Worm (Caenorhabditis elegans) whole organism, late embryonic: ENCODE results near the gene dhc-4.
A peak's percentile ranks its signal among the peaks of the same experiment; 100 is the strongest.

ENCODE experiments used
- C38D4.7 ChIP-seq: fragments of 200-800 bp; sonication (Bioruptor generic); optimal IDR thresholded peaks from 2 replicates; lab custom pipeline; 2018; ENCODE audit warnings: mild to moderate bottlenecking, missing genetic modification characterization, moderate library complexity, missing compliant biosample characterization
- F13H6.1 ChIP-seq: sonication (generic microtip); optimal IDR thresholded peaks from 2 replicates; lab custom pipeline; 2016; ENCODE audit warnings: missing genetic modification characterization, missing compliant biosample characterization
- K09A11.1 ChIP-seq: sonication (generic microtip); optimal IDR thresholded peaks from 2 replicates; lab custom pipeline; 2017; ENCODE audit warnings: antibody characterized with exemption, mild to moderate bottlenecking, missing genetic modification characterization, missing compliant biosample characterization; ENCODE audit not compliant: insufficient read depth
- T23F11.4 ChIP-seq: fragments of 200-800 bp; sonication (Bioruptor generic); optimal IDR thresholded peaks from 2 replicates; lab custom pipeline; 2018; ENCODE audit warnings: mild to moderate bottlenecking, missing genetic modification characterization, missing compliant biosample characterization
- Y22D7AL.16 ChIP-seq: sonication (generic microtip); optimal IDR thresholded peaks from 2 replicates; lab custom pipeline; 2016; ENCODE audit warnings: missing genetic modification characterization, missing compliant biosample characterization
- ahr-1 ChIP-seq: sonication (generic microtip); optimal IDR thresholded peaks from 2 replicates; lab custom pipeline; 2016; ENCODE audit warnings: missing genetic modification characterization, missing compliant biosample characterization
- ceh-19 ChIP-seq: fragments of 200-800 bp; sonication (Bioruptor generic); optimal IDR thresholded peaks from 2 replicates; lab custom pipeline; 2018; ENCODE audit warnings: mild to moderate bottlenecking, missing genetic modification characterization, missing compliant biosample characterization
- ceh-22 ChIP-seq: sonication (generic microtip); optimal IDR thresholded peaks from 2 replicates; lab custom pipeline; 2017; ENCODE audit warnings: missing biosample characterization, missing genetic modification characterization
- ceh-30 ChIP-seq: fragments of 150-350 bp; optimal IDR thresholded peaks from 2 replicates; lab custom pipeline; 2014; ENCODE audit warnings: missing biosample characterization, missing genetic modification characterization
- ceh-31 ChIP-seq: sonication (generic microtip); optimal IDR thresholded peaks from 2 replicates; lab custom pipeline; 2016; ENCODE audit warnings: missing genetic modification characterization, missing compliant biosample characterization
- ceh-34 ChIP-seq: sonication (generic microtip); optimal IDR thresholded peaks from 2 replicates; lab custom pipeline; 2016; ENCODE audit warnings: mild to moderate bottlenecking, missing genetic modification characterization, missing compliant biosample characterization
- ceh-45 ChIP-seq: fragments of 200-800 bp; sonication (Bioruptor generic); IDR thresholded peaks from 2 replicates; pipeline ENCODE4 v1.3.6; 2022; ENCODE audit warnings: missing genetic modification reagents, missing genetic modification characterization, missing compliant biosample characterization
- ceh-48 ChIP-seq: sonication (generic microtip); optimal IDR thresholded peaks from 2 replicates; lab custom pipeline; 2016; ENCODE audit warnings: missing genetic modification characterization, inconsistent platforms, missing compliant biosample characterization
- ceh-6 ChIP-seq: fragments of 200-800 bp; sonication (Bioruptor generic); optimal IDR thresholded peaks from 2 replicates; lab custom pipeline; 2018; ENCODE audit warnings: mild to moderate bottlenecking, missing genetic modification characterization, missing compliant biosample characterization
- ceh-9 ChIP-seq: sonication (generic microtip); optimal IDR thresholded peaks from 2 replicates; lab custom pipeline; 2016; ENCODE audit warnings: mild to moderate bottlenecking, missing genetic modification characterization, inconsistent platforms, missing compliant biosample characterization
- che-1 ChIP-seq: sonication (generic microtip); optimal IDR thresholded peaks from 2 replicates; lab custom pipeline; 2016; ENCODE audit warnings: mild to moderate bottlenecking, missing genetic modification characterization, missing compliant biosample characterization
- dve-1 ChIP-seq: sonication (generic microtip); optimal IDR thresholded peaks from 2 replicates; lab custom pipeline; 2017; ENCODE audit warnings: antibody characterized with exemption, mild to moderate bottlenecking, missing genetic modification characterization, missing compliant biosample characterization
- elt-2 ChIP-seq: sonication (generic microtip); optimal IDR thresholded peaks from 2 replicates; lab custom pipeline; 2016; ENCODE audit warnings: missing genetic modification reagents, missing genetic modification characterization, missing compliant biosample characterization
- eyg-1 ChIP-seq: sonication (generic microtip); optimal IDR thresholded peaks from 2 replicates; lab custom pipeline; 2016; ENCODE audit warnings: missing genotype, missing genetic modification characterization, missing compliant biosample characterization
- fax-1 ChIP-seq: sonication (generic microtip); optimal IDR thresholded peaks from 2 replicates; lab custom pipeline; 2016; ENCODE audit warnings: missing genotype, missing genetic modification characterization, missing compliant biosample characterization
- fkh-10 ChIP-seq: fragments of 150-350 bp; optimal IDR thresholded peaks from 2 replicates; lab custom pipeline; 2014; ENCODE audit warnings: missing biosample characterization, missing genetic modification reagents, missing genetic modification characterization
- fkh-6 ChIP-seq: sonication (generic microtip); optimal IDR thresholded peaks from 2 replicates; lab custom pipeline; 2016; ENCODE audit warnings: missing genetic modification characterization, missing compliant biosample characterization
- hlh-15 ChIP-seq: sonication (generic microtip); optimal IDR thresholded peaks from 2 replicates; lab custom pipeline; 2016; ENCODE audit warnings: missing genetic modification characterization, missing compliant biosample characterization
- hlh-6 ChIP-seq: sonication (generic microtip); optimal IDR thresholded peaks from 2 replicates; lab custom pipeline; 2016; ENCODE audit warnings: missing genotype, missing genetic modification characterization, missing compliant biosample characterization
- nfya-1 ChIP-seq: sonication (generic microtip); optimal IDR thresholded peaks from 2 replicates; lab custom pipeline; 2017; ENCODE audit warnings: missing genetic modification characterization, mild to moderate bottlenecking, missing compliant biosample characterization, antibody characterized with exemption, moderate library complexity
- nhr-232 ChIP-seq: sonication (generic microtip); optimal IDR thresholded peaks from 2 replicates; lab custom pipeline; 2016; ENCODE audit warnings: missing genetic modification characterization, missing compliant biosample characterization
- npax-4 ChIP-seq: sonication (generic microtip); optimal IDR thresholded peaks from 2 replicates; lab custom pipeline; 2016; ENCODE audit warnings: missing genetic modification characterization, missing compliant biosample characterization
- odd-2 ChIP-seq: sonication (generic microtip); optimal IDR thresholded peaks from 2 replicates; lab custom pipeline; 2017; ENCODE audit warnings: antibody characterized with exemption, mild to moderate bottlenecking, missing genetic modification characterization, missing compliant biosample characterization
- pax-1 ChIP-seq: fragments of 150-350 bp; optimal IDR thresholded peaks from 2 replicates; lab custom pipeline; 2014; ENCODE audit warnings: missing biosample characterization, missing genetic modification characterization
- pha-2 ChIP-seq: sonication (generic microtip); optimal IDR thresholded peaks from 2 replicates; lab custom pipeline; 2017; ENCODE audit warnings: mild to moderate bottlenecking, missing genetic modification characterization, missing compliant biosample characterization
- pha-4 ChIP-seq: fragments of 150-350 bp; optimal IDR thresholded peaks from 2 replicates; lab custom pipeline; 2018; ENCODE audit warnings: missing biosample characterization, missing genetic modification reagents, missing genetic modification characterization
- pqm-1 ChIP-seq: sonication (generic microtip); optimal IDR thresholded peaks from 2 replicates; lab custom pipeline; 2016; ENCODE audit warnings: missing genetic modification characterization, missing compliant biosample characterization
- ref-2 ChIP-seq: sonication (generic microtip); optimal IDR thresholded peaks from 2 replicates; lab custom pipeline; 2016; ENCODE audit warnings: missing genetic modification characterization, missing compliant biosample characterization
- rnt-1 ChIP-seq: sonication (generic microtip); optimal IDR thresholded peaks from 2 replicates; lab custom pipeline; 2016; ENCODE audit warnings: missing genetic modification characterization, missing compliant biosample characterization
- sdc-2 ChIP-seq: sonication (generic microtip); optimal IDR thresholded peaks from 2 replicates; lab custom pipeline; 2016; ENCODE audit warnings: missing genotype, missing genetic modification characterization, missing compliant biosample characterization
- syd-9 ChIP-seq: sonication (generic microtip); optimal IDR thresholded peaks from 2 replicates; lab custom pipeline; 2016; ENCODE audit warnings: mild to moderate bottlenecking, missing genetic modification characterization, moderate library complexity, missing compliant biosample characterization
- tbx-2 ChIP-seq: sonication (generic microtip); optimal IDR thresholded peaks from 2 replicates; lab custom pipeline; 2016; ENCODE audit warnings: missing genetic modification characterization, missing compliant biosample characterization
- tbx-7 ChIP-seq: sonication (generic microtip); optimal IDR thresholded peaks from 2 replicates; lab custom pipeline; 2016; ENCODE audit warnings: missing genotype, missing genetic modification characterization, missing compliant biosample characterization
- ttx-3 ChIP-seq: sonication (generic microtip); optimal IDR thresholded peaks from 2 replicates; lab custom pipeline; 2016; ENCODE audit warnings: missing genetic modification reagents, missing genetic modification characterization, missing compliant biosample characterization
- unc-42 ChIP-seq: sonication (generic microtip); optimal IDR thresholded peaks from 2 replicates; lab custom pipeline; 2016; ENCODE audit warnings: missing genotype, missing genetic modification characterization, missing compliant biosample characterization
- unc-55 ChIP-seq: sonication (generic microtip); optimal IDR thresholded peaks from 2 replicates; lab custom pipeline; 2017; ENCODE audit warnings: missing biosample characterization, missing genetic modification reagents, missing genetic modification characterization
- ztf-16 ChIP-seq: sonication (generic microtip); optimal IDR thresholded peaks from 2 replicates; lab custom pipeline; 2017; ENCODE audit warnings: missing genetic modification characterization, missing compliant biosample characterization

The dhc-4 gene

ce11 chrIII:11036132-11036531 lies 66.4 kb downstream of the dhc-4 start (continued):
- TF ChIP-seq ztf-16: no peak
- TF ChIP-seq npax-4 (tag; lab: Kevin White, UChicago): no peak
- TF ChIP-seq pax-1 (tag; lab: Kevin White, UChicago): peak; percentile 41
- no peak for TF ChIP-seq syd-9 (tag; lab: Kevin White, UChicago)
- no peak for TF ChIP-seq ttx-3 (tag; lab: Kevin White, UChicago)
- TF ChIP-seq ceh-48: no peak
- TF ChIP-seq pha-2 (tag; lab: Kevin White, UChicago): no peak
- no peak for TF ChIP-seq ceh-9 (tag; lab: Kevin White, UChicago)
- no peak for TF ChIP-seq hlh-15 (tag; lab: Kevin White, UChicago)
- no peak for TF ChIP-seq Y22D7AL.16 (tag; lab: Kevin White, UChicago)
- TF ChIP-seq odd-2 (tag; lab: Kevin White, UChicago): no peak
- TF ChIP-seq ceh-34 (tag; lab: Kevin White, UChicago): no peak
- no peak for TF ChIP-seq rnt-1
- TF ChIP-seq ref-2 (tag; lab: Kevin White, UChicago): no peak
- TF ChIP-seq ahr-1: no peak
- no peak for TF ChIP-seq fax-1 (tag; lab: Kevin White, UChicago)

ce11 chrIII:11036640-11037039 lies 66.9 kb downstream of the dhc-4 start, which contains the start of gene spat-2:
Gene spat-2 (plus strand): TSS chrIII:11036940.
- no peak for TF ChIP-seq ceh-34 (tag; lab: Kevin White, UChicago)
- TF ChIP-seq pax-1 (tag; lab: Kevin White, UChicago): no peak
- TF ChIP-seq C38D4.7: no peak
- no peak for TF ChIP-seq ttx-3 (tag; lab: Kevin White, UChicago)
- no peak for TF ChIP-seq tbx-7
- TF ChIP-seq K09A11.1 (tag; lab: Kevin White, UChicago): no peak
- TF ChIP-seq nhr-232 (tag; lab: Kevin White, UChicago): no peak
- TF ChIP-seq fax-1 (tag; lab: Kevin White, UChicago): no peak
- no peak for TF ChIP-seq ceh-19 (GFP tag; lab: Kevin White, UChicago)
- TF ChIP-seq unc-42 (tag; lab: Kevin White, UChicago): no peak
- TF ChIP-seq sdc-2 (tag; lab: Kevin White, UChicago): no peak
- TF ChIP-seq T23F11.4 (GFP tag; lab: Kevin White, UChicago): no peak
- no peak for TF ChIP-seq ceh-22
- no peak for TF ChIP-seq ceh-45 (GFP tag; lab: Robert Waterston, UW)
- no peak for TF ChIP-seq ceh-30 (tag; lab: Kevin White, UChicago)
- no peak for TF ChIP-seq dve-1 (tag; lab: Kevin White, UChicago)
- TF ChIP-seq unc-55 (GFP tag; lab: Kevin White, UChicago): no peak
- TF ChIP-seq ceh-6 (GFP tag; lab: Kevin White, UChicago): no peak
- no peak for TF ChIP-seq elt-2 (tag; lab: Kevin White, UChicago)

ce11 chrIII:11039250-11039649 lies 69.5 kb downstream of the dhc-4 start:
- TF ChIP-seq nfya-1 (tag; lab: Kevin White, UChicago) (peak; percentile 30), hlh-6 (tag; lab: Kevin White, UChicago) (no peak), eyg-1 (tag; lab: Kevin White, UChicago) (no peak), pqm-1 (no peak), unc-42 (tag; lab: Kevin White, UChicago) (peak; percentile 26), ceh-31 (peak; percentile 5), tbx-2 (tag; lab: Kevin White, UChicago) (peak; percentile 25)

- TF ChIP-seq sdc-2 (tag; lab: Kevin White, UChicago) (no peak), F13H6.1 (no peak), fkh-10 (GFP tag; lab: Kevin White, UChicago) (no peak), ceh-22 (no peak), che-1 (no peak), ahr-1 (no peak), Y22D7AL.16 (tag; lab: Kevin White, UChicago) (no peak), fax-1 (tag; lab: Kevin White, UChicago) (no peak), pha-4 (no peak), fkh-6 (no peak)
These were observed 70.9 kb downstream of the dhc-4 start for ce11 chrIII:11040606-11041005.
